Worm (Caenorhabditis elegans) whole organism, midembryonic: Measurements from ENCODE around the gene faah-5.
A peak's percentile ranks its signal among the peaks of the same experiment; 100 is the strongest.

ENCODE experiments used
- T22C8.4 ChIP-seq: fragments of 200-800 bp; sonication (Bioruptor generic); IDR thresholded peaks from 2 replicates; pipeline ENCODE4 v1.3.6; 2022; ENCODE audit warnings: missing genetic modification characterization, missing compliant biosample characterization
- cog-1 ChIP-seq: sonication (generic microtip); optimal IDR thresholded peaks from 2 replicates; lab custom pipeline; 2016; ENCODE audit warnings: missing genetic modification characterization, missing compliant biosample characterization
- flt-1 ChIP-seq: fragments of 200-800 bp; sonication (Bioruptor generic); IDR thresholded peaks from 2 replicates; pipeline ENCODE4 v1.3.6; 2022; ENCODE audit warnings: missing genetic modification characterization, missing compliant biosample characterization
- klf-2 ChIP-seq: fragments of 200-800 bp; sonication (Bioruptor generic); conservative IDR thresholded peaks from 2 replicates; pipeline ENCODE4 v1.3.6; 2022; ENCODE audit warnings: missing genetic modification reagents, missing genetic modification characterization, missing compliant biosample characterization
- tab-1 ChIP-seq: fragments of 200-800 bp; sonication (Bioruptor generic); IDR thresholded peaks from 2 replicates; pipeline ENCODE4 v1.3.6; 2022; ENCODE audit warnings: missing genetic modification characterization, missing compliant biosample characterization
- ztf-29 ChIP-seq: fragments of 200-800 bp; sonication (Bioruptor generic); IDR thresholded peaks from 2 replicates; pipeline ENCODE4 v1.3.6; 2022; ENCODE audit warnings: missing genetic modification reagents, missing genetic modification characterization, missing compliant biosample characterization

- peak; percentile 64 for TF ChIP-seq T22C8.4 (GFP tag; lab: Robert Waterston, UW)
- TF ChIP-seq tab-1 (GFP tag; lab: Robert Waterston, UW) = no peak
- no peak for TF ChIP-seq flt-1 (GFP tag; lab: Robert Waterston, UW)
- no peak for TF ChIP-seq klf-2 (GFP tag; lab: Robert Waterston, UW)
- TF ChIP-seq cog-1 = no peak
- no peak for TF ChIP-seq ztf-29 (GFP tag; lab: Robert Waterston, UW)
Measured at ce11 chrIII:11847014-11847413, 44.2 kb downstream of the faah-5 start.
